Worm (Caenorhabditis elegans) whole organism, early embryonic: ENCODE results near the gene Y119D3B.14.

Experiments used
- ama-1 ChIP-seq: fragments of 150-350 bp; optimal IDR thresholded peaks from 2 replicates; lab custom pipeline; 2014
- ceh-36 ChIP-seq: sonication (generic microtip); optimal IDR thresholded peaks from 2 replicates; lab custom pipeline; 2016; ENCODE audit warnings: missing genetic modification characterization, inconsistent platforms, missing compliant biosample characterization
- hnd-1 ChIP-seq: sonication (generic microtip); optimal IDR thresholded peaks from 2 replicates; lab custom pipeline; 2016; ENCODE audit warnings: missing genetic modification characterization, missing compliant biosample characterization

DNA sequence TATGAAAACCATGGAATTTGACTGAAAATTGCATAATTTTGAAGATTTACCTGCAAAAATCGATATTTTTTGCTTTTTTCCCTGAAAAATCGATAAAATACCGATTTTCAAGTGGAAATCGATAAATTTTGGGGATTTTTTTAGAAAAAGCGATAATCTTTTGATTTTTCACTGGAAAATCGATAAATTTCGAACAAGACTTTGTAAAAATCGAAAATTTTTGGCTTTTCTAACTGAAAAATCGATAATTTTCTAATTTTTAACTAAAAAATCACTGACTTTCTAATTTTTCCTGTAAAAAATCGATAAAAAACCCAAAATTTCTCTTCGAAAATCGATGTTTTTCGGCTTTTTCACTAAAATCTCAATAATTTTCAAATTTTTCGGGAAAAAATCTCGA lies 12.7 kb upstream of the Y119D3B.14 start:
- no peak for TF ChIP-seq ceh-36
- no peak for TF ChIP-seq ama-1 (lab: Kevin White, UChicago)
- no peak for TF ChIP-seq hnd-1 (tag; lab: Kevin White, UChicago)
